Worm (Caenorhabditis elegans) whole organism, L1 larva: ENCODE data around the gene dbl-1.

Experiments used
- alr-1 ChIP-seq: fragments of 200-800 bp; sonication (Bioruptor generic); optimal IDR thresholded peaks from 2 replicates; lab custom pipeline; 2018; ENCODE audit warnings: borderline replicate concordance, mild to moderate bottlenecking, missing genetic modification characterization, missing compliant biosample characterization
- aly-2 ChIP-seq: fragments of 150-350 bp; optimal IDR thresholded peaks from 2 replicates; lab custom pipeline; 2014; ENCODE audit warnings: missing biosample characterization, missing genetic modification characterization
- ceh-82 ChIP-seq, 3 experiments: fragments of 150-350 bp in 1 of 3; sonication (generic microtip) in 2 of 3; optimal IDR thresholded peaks; 2 replicates each; lab custom pipeline; 2014 to 2017; ENCODE audit warnings: missing biosample characterization in 3 of 3, missing genetic modification characterization in 3 of 3
- ces-1 ChIP-seq: fragments of 150-350 bp; optimal IDR thresholded peaks from 2 replicates; lab custom pipeline; 2014; ENCODE audit warnings: missing biosample characterization, missing genetic modification reagents, missing genetic modification characterization
- egl-27 ChIP-seq, 2 experiments: fragments of 150-350 bp in 1 of 2; sonication (generic microtip); optimal IDR thresholded peaks; 3 replicates each; lab custom pipeline; 2017 to 2018; ENCODE audit warnings: missing biosample characterization in 2 of 2, missing genetic modification characterization in 2 of 2, missing genetic modification reagents in 2 of 2
- fkh-4 ChIP-seq: sonication (generic microtip); optimal IDR thresholded peaks from 2 replicates; lab custom pipeline; 2016; ENCODE audit warnings: missing compliant biosample characterization, missing genetic modification characterization, borderline replicate concordance
- fos-1 ChIP-seq: fragments of 150-350 bp; optimal IDR thresholded peaks from 2 replicates; lab custom pipeline; 2014; ENCODE audit warnings: missing biosample characterization, missing genetic modification characterization
- irx-1 ChIP-seq: sonication (generic microtip); optimal IDR thresholded peaks from 2 replicates; lab custom pipeline; 2016; ENCODE audit warnings: missing genetic modification characterization, missing compliant biosample characterization
- skn-1 ChIP-seq: fragments of 150-350 bp; optimal IDR thresholded peaks from 2 replicates; lab custom pipeline; 2014; ENCODE audit warnings: missing biosample characterization, missing genetic modification characterization
- unc-62 ChIP-seq: fragments of 150-350 bp; optimal IDR thresholded peaks from 2 replicates; lab custom pipeline; 2014; ENCODE audit warnings: missing biosample characterization, missing genetic modification reagents, missing genetic modification characterization

DNA sequence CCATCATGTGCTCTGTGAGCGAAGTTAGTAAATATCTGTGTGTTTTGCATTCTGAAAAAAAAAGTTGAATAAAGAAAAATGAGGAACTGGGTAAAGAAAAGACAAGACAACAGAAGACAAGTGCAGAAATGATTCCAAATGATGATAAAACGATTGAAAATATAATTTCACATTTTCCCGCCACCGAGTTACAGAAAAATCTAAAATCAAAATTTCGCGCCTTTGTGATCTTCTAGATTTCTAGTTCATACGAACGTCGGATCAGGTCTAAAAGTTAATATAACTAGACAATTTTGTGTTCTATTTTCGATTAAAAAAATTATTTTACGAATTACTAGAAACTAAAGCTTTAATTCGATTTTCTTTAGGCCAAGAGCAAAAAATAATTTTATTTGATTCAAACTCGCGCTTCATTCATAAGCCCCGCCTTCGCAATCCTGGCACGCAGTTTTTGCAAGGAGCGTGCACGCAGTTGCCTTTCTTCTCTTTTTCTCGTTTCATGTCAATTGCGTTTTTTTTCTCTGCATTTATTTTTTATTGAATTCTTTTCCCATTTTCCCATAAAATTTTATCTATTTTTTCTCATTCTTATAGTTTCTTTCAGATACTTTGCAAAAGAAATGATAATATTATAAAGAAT is 27.0 kb downstream of the dbl-1 start, which contains the start of the genes spn-4 and spe-39:
- TF ChIP-seq unc-62 (GFP tag; lab: Kevin White, UChicago) (no peak), fos-1 (tag; lab: Kevin White, UChicago) (no peak), skn-1 (tag; lab: Kevin White, UChicago) (peak; percentile 90), aly-2 (tag; lab: Kevin White, UChicago) (peak; percentile 54), egl-27 (tag; optimal IDR thresholded peaks at IDR 0.05; lab: Kevin White, UChicago) (no peak), ces-1 (GFP tag; lab: Kevin White, UChicago) (no peak), ceh-82 (tag; optimal IDR thresholded peaks at IDR 0.05; lab: Kevin White, UChicago) (peak; percentile 53 to 76 (median 63)), alr-1 (tag; lab: Kevin White, UChicago) (no peak), fkh-4 (peak; percentile 28), irx-1 (tag; lab: Kevin White, UChicago) (peak; percentile 67)
